Worm (Caenorhabditis elegans): ENCODE measurements around the gene C14C10.5.

- TF ChIP-seq ztf-11 (tag; optimal IDR thresholded peaks at IDR 0.05) (no peak), ZK546.5 (tag; optimal IDR thresholded peaks at IDR 0.05) (no peak), unc-55 (GFP tag; optimal IDR thresholded peaks at IDR 0.05) (no peak), ceh-82 (tag; optimal IDR thresholded peaks at IDR 0.05) (no peak), lsy-2 (tag; optimal IDR thresholded peaks at IDR 0.05) (no peak)
Measured at ce11 chrV:12607113-12607512, 7.1 kb downstream of the C14C10.5 start, which contains the start of gene erg-28.

All from whole organism, L2 larva.